Fruit fly (Drosophila melanogaster) whole organism, embryonic: ENCODE results near the gene scyl.
A peak's percentile ranks its signal among the peaks of the same experiment; 100 is the strongest.

Source experiments
- ATbp ChIP-seq: fragments of 200-800 bp; sonication (Bioruptor generic); optimal IDR thresholded peaks from 2 replicates; lab custom pipeline; 2017; ENCODE audit warnings: missing biosample characterization, mild to moderate bottlenecking, missing genetic modification characterization, missing genetic modification reagents
- Adf1 ChIP-seq: fragments of 200-800 bp; sonication (Bioruptor generic); IDR thresholded peaks from 2 replicates; pipeline ENCODE4 v1.3.6; 2022; ENCODE audit warnings: missing biosample characterization, missing genetic modification characterization
- Bgb ChIP-seq: fragments of 200-800 bp; sonication (Bioruptor generic); IDR thresholded peaks from 2 replicates; pipeline ENCODE4 v1.3.6; 2022; ENCODE audit warnings: missing biosample characterization, missing genetic modification characterization; ENCODE audit not compliant: partially characterized antibody
- Bteb2 ChIP-seq: fragments of 200-800 bp; sonication (Bioruptor generic); optimal IDR thresholded peaks from 2 replicates; lab custom pipeline; 2016; ENCODE audit warnings: missing biosample characterization, missing genetic modification characterization
- C15 ChIP-seq: fragments of 200-800 bp; sonication (Bioruptor generic); IDR thresholded peaks from 3 replicates; pipeline ENCODE4 v1.3.6; 2022; ENCODE audit warnings: missing biosample characterization, missing genetic modification characterization
- CG10267 ChIP-seq: fragments of 200-800 bp; sonication (Bioruptor generic); optimal IDR thresholded peaks from 2 replicates; lab custom pipeline; 2018; ENCODE audit warnings: missing biosample characterization, mild to moderate bottlenecking, missing genetic modification characterization, moderate library complexity
- CG10321 ChIP-seq: fragments of 200-800 bp; sonication (Bioruptor generic); IDR thresholded peaks from 2 replicates; pipeline ENCODE4 v1.3.6; 2022; ENCODE audit warnings: missing biosample characterization, missing genetic modification characterization
- CG10366 ChIP-seq: fragments of 200-800 bp; sonication (Bioruptor generic); IDR thresholded peaks from 2 replicates; pipeline ENCODE4 v1.3.6; 2022; ENCODE audit warnings: missing biosample characterization, missing genetic modification characterization
- CG11085 ChIP-seq: fragments of 200-800 bp; sonication (Bioruptor generic); IDR thresholded peaks from 2 replicates; pipeline ENCODE4 v1.3.6; 2022; ENCODE audit warnings: missing biosample characterization, missing genetic modification characterization
- CG14050 ChIP-seq: fragments of 200-800 bp; sonication (Bioruptor generic); IDR thresholded peaks from 3 replicates; pipeline ENCODE4 v1.3.6; 2022; ENCODE audit warnings: missing biosample characterization, missing genetic modification characterization
- CG16813 ChIP-seq: fragments of 200-800 bp; sonication (Bioruptor generic); IDR thresholded peaks from 3 replicates; pipeline ENCODE4 v1.3.6; 2022; ENCODE audit warnings: missing biosample characterization, missing genetic modification characterization; ENCODE audit not compliant: partially characterized antibody
- CG17361 ChIP-seq: fragments of 200-800 bp; sonication (Bioruptor generic); IDR thresholded peaks from 3 replicates; pipeline ENCODE4 v1.3.6; 2022; ENCODE audit warnings: missing biosample characterization, missing genetic modification characterization
- CG2129 ChIP-seq: fragments of 200-800 bp; sonication (Bioruptor generic); IDR thresholded peaks from 2 replicates; pipeline ENCODE4 v1.3.6; 2022; ENCODE audit warnings: missing biosample characterization, missing genetic modification characterization; ENCODE audit not compliant: partially characterized antibody
- CG2875 ChIP-seq: fragments of 200-800 bp; sonication (Bioruptor generic); optimal IDR thresholded peaks from 2 replicates; lab custom pipeline; 2017; ENCODE audit warnings: missing biosample characterization, mild to moderate bottlenecking, missing genetic modification characterization, missing genetic modification reagents
- CG30020 ChIP-seq: fragments of 200-800 bp; optimal IDR thresholded peaks from 2 replicates; lab custom pipeline; 2019; ENCODE audit warnings: missing biosample characterization, mild to moderate bottlenecking, missing genetic modification characterization, moderate library complexity
- CG31388 ChIP-seq: fragments of 200-800 bp; sonication (Bioruptor generic); optimal IDR thresholded peaks from 2 replicates; lab custom pipeline; 2016; ENCODE audit warnings: missing biosample characterization, missing genetic modification characterization
- CG32532 ChIP-seq: fragments of 200-800 bp; sonication (Bioruptor generic); IDR thresholded peaks from 2 replicates; pipeline ENCODE4 v1.3.6; 2022; ENCODE audit warnings: missing biosample characterization, missing genetic modification characterization
- CG32772 ChIP-seq: fragments of 200-800 bp; sonication (Bioruptor generic); IDR thresholded peaks from 2 replicates; pipeline ENCODE4 v1.3.6; 2022; ENCODE audit warnings: missing biosample characterization, missing genetic modification characterization
- CG3407 ChIP-seq: fragments of 200-800 bp; sonication (Bioruptor generic); optimal IDR thresholded peaks from 2 replicates; lab custom pipeline; 2018; ENCODE audit warnings: missing biosample characterization, mild to moderate bottlenecking, missing genetic modification characterization
- CG7357 ChIP-seq: fragments of 200-800 bp; sonication (Bioruptor generic); IDR thresholded peaks from 3 replicates; pipeline ENCODE4 v1.3.6; 2022; ENCODE audit warnings: missing biosample characterization, missing genetic modification characterization
- CG8281 ChIP-seq: fragments of 200-800 bp; sonication (Bioruptor generic); optimal IDR thresholded peaks from 2 replicates; lab custom pipeline; 2018; ENCODE audit warnings: missing biosample characterization, mild to moderate bottlenecking, missing genetic modification characterization, moderate library complexity
- CG8388 ChIP-seq: fragments of 200-800 bp; sonication (Bioruptor generic); optimal IDR thresholded peaks from 2 replicates; lab custom pipeline; 2019; ENCODE audit warnings: missing biosample characterization, mild to moderate bottlenecking, missing genetic modification characterization, moderate library complexity
- CG9437 ChIP-seq: fragments of 200-800 bp; sonication (Bioruptor generic); optimal IDR thresholded peaks from 2 replicates; lab custom pipeline; 2018; ENCODE audit warnings: missing biosample characterization, mild to moderate bottlenecking, missing genetic modification characterization
- Chrac-16 ChIP-seq: fragments of 200-800 bp; sonication (Bioruptor generic); optimal IDR thresholded peaks from 3 replicates; lab custom pipeline; 2016; ENCODE audit warnings: missing biosample characterization, missing genetic modification characterization
- Doc3 ChIP-seq: fragments of 200-800 bp; sonication (Bioruptor generic); IDR thresholded peaks from 3 replicates; pipeline ENCODE4 v1.3.6; 2022; ENCODE audit warnings: missing biosample characterization, missing genetic modification characterization; ENCODE audit not compliant: partially characterized antibody
- HLHmδ ChIP-seq: fragments of 200-800 bp; sonication (Bioruptor generic); optimal IDR thresholded peaks from 2 replicates; lab custom pipeline; 2018; ENCODE audit warnings: missing biosample characterization, mild to moderate bottlenecking, missing genetic modification characterization, moderate library complexity
- HmgZ ChIP-seq: fragments of 200-800 bp; sonication (Bioruptor generic); optimal IDR thresholded peaks from 2 replicates; lab custom pipeline; 2018; ENCODE audit warnings: missing biosample characterization, mild to moderate bottlenecking, missing genetic modification characterization
- Hmx ChIP-seq: fragments of 200-800 bp; sonication (Bioruptor generic); optimal IDR thresholded peaks from 2 replicates; lab custom pipeline; 2016; ENCODE audit warnings: missing biosample characterization, missing genetic modification characterization
- Poxn ChIP-seq: fragments of 200-800 bp; sonication (Bioruptor generic); IDR thresholded peaks from 2 replicates; pipeline ENCODE4 v1.3.6; 2022; ENCODE audit warnings: missing biosample characterization, missing genetic modification characterization
- Sin3A ChIP-seq: fragments of >200 bp; optimal IDR thresholded peaks from 2 replicates; lab custom pipeline; 2018
- Sox102F ChIP-seq: fragments of 200-800 bp; sonication (Bioruptor generic); optimal IDR thresholded peaks from 2 replicates; lab custom pipeline; 2018; ENCODE audit warnings: missing biosample characterization, mild to moderate bottlenecking, missing genetic modification characterization, moderate library complexity
- bcd ChIP-seq: fragments of 200-800 bp; sonication (Bioruptor generic); optimal IDR thresholded peaks from 2 replicates; lab custom pipeline; 2017; ENCODE audit warnings: missing biosample characterization, mild to moderate bottlenecking, missing genetic modification characterization
- chif ChIP-seq, 2 experiments: fragments of 200-800 bp; sonication (Bioruptor generic); optimal IDR thresholded peaks; 3 replicates each; lab custom pipeline; 2016; ENCODE audit warnings: missing biosample characterization in 2 of 2, missing genetic modification characterization in 2 of 2
- esg ChIP-seq: fragments of 200-800 bp; sonication (Bioruptor generic); conservative IDR thresholded peaks from 2 replicates; pipeline ENCODE4 v1.3.6; 2022; ENCODE audit warnings: missing biosample characterization, missing genetic modification characterization
- ewg ChIP-seq: fragments of 200-800 bp; sonication (Bioruptor generic); optimal IDR thresholded peaks from 3 replicates; lab custom pipeline; 2017; ENCODE audit warnings: mild to moderate bottlenecking, missing biosample characterization, missing genetic modification reagents, missing genetic modification characterization
- gro ChIP-seq: fragments of 200-800 bp; sonication (Bioruptor generic); optimal IDR thresholded peaks from 2 replicates; lab custom pipeline; 2016; ENCODE audit warnings: missing biosample characterization, missing genetic modification characterization
- hb ChIP-seq: fragments of 200-800 bp; sonication (Bioruptor generic); IDR thresholded peaks from 3 replicates; pipeline ENCODE4 v1.3.6; 2022; ENCODE audit warnings: missing biosample characterization, missing genetic modification characterization; ENCODE audit not compliant: partially characterized antibody
- lola ChIP-seq, 3 experiments: fragments of >200 bp in 2 of 3; fragments of 200-800 bp in 1 of 3; sonication (Bioruptor generic) in 1 of 3; optimal IDR thresholded peaks; 2 replicates each; lab custom pipeline; 2017 to 2019; ENCODE audit warnings: missing biosample characterization in 3 of 3, missing genetic modification characterization in 3 of 3, mild to moderate bottlenecking in 1 of 3, moderate library complexity in 1 of 3
- mam ChIP-seq: fragments of 200-800 bp; sonication (Bioruptor generic); optimal IDR thresholded peaks from 3 replicates; lab custom pipeline; 2016; ENCODE audit warnings: missing biosample characterization, missing genetic modification characterization
- nom ChIP-seq: fragments of 200-800 bp; sonication (Bioruptor generic); optimal IDR thresholded peaks from 2 replicates; lab custom pipeline; 2017; ENCODE audit warnings: missing biosample characterization, missing genetic modification characterization, mild to moderate bottlenecking, moderate library complexity, missing genetic modification reagents
- org-1 ChIP-seq: fragments of 200-800 bp; sonication (Bioruptor generic); optimal IDR thresholded peaks from 2 replicates; lab custom pipeline; 2017; ENCODE audit warnings: missing biosample characterization, missing genetic modification characterization
- otp ChIP-seq: fragments of 200-800 bp; sonication (Bioruptor generic); IDR thresholded peaks from 3 replicates; pipeline ENCODE4, ENCODE4 v1.3.6; 2022; ENCODE audit warnings: missing biosample characterization, missing genetic modification characterization
- phol ChIP-seq: fragments of 200-800 bp; sonication (Bioruptor generic); optimal IDR thresholded peaks from 3 replicates; lab custom pipeline; 2018; ENCODE audit warnings: missing biosample characterization, mild to moderate bottlenecking, missing genetic modification characterization, moderate library complexity
- salm ChIP-seq: fragments of 200-800 bp; sonication (Bioruptor generic); optimal IDR thresholded peaks from 2 replicates; lab custom pipeline; 2018; ENCODE audit warnings: missing biosample characterization, mild to moderate bottlenecking, missing genetic modification characterization
- scrt ChIP-seq: fragments of 200-800 bp; sonication (Bioruptor generic); optimal IDR thresholded peaks from 2 replicates; lab custom pipeline; 2018; ENCODE audit warnings: missing biosample characterization, mild to moderate bottlenecking, missing genetic modification characterization, moderate library complexity
- slou ChIP-seq: fragments of 200-800 bp; sonication (Bioruptor generic); optimal IDR thresholded peaks from 3 replicates; lab custom pipeline; 2016; ENCODE audit warnings: missing biosample characterization, missing genetic modification characterization
- toy ChIP-seq: fragments of 200-800 bp; sonication (Bioruptor generic); IDR thresholded peaks from 2 replicates; pipeline ENCODE4 v1.3.6; 2022; ENCODE audit warnings: missing biosample characterization, missing genetic modification characterization
- ttk ChIP-seq: fragments of 200-800 bp; sonication (Bioruptor generic); IDR thresholded peaks from 2 replicates; pipeline ENCODE4 v2.1.2; 2022; ENCODE audit warnings: missing biosample characterization, missing genetic modification characterization

The scyl gene

dm6 chr3L:11251721-11252423 is at the start of gene scyl (continued):
- TF ChIP-seq CG2129 (GFP tag; lab: Robert Waterston, UW) (no peak), hb (GFP tag; lab: Robert Waterston, UW) (no peak), CG2875 (peak; percentile 59), CG8388 (GFP tag; lab: Kevin White, UChicago) (peak; percentile 34), CG31388 (GFP tag; lab: Kevin White, UChicago) (no peak), otp (GFP tag; lab: Robert Waterston, UW) (peak; percentile 91), C15 (GFP tag; lab: Robert Waterston, UW) (peak; percentile 53; the same call in 1 of the 3 replicates), esg (GFP tag; lab: Robert Waterston, UW) (no peak), CG32772 (peak; percentile 12; the same call in 1 of the 2 replicates), Adf1 (GFP tag; lab: Robert Waterston, UW) (peak; percentile 80), ttk (GFP tag; lab: Robert Waterston, UW) (no peak), mam (GFP tag; lab: Kevin White, UChicago) (peak; percentile 50), Doc3 (GFP tag; lab: Robert Waterston, UW) (no peak), CG9437 (GFP tag; lab: Kevin White, UChicago) (no peak), CG16813 (GFP tag; lab: Robert Waterston, UW) (no peak; the same call in 2 of the 3 replicates), ATbp (peak; percentile 5), org-1 (GFP tag; lab: Kevin White, UChicago) (peak; percentile 33), Poxn (GFP tag; lab: Robert Waterston, UW) (no peak), CG8281 (tag; lab: Kevin White, UChicago) (no peak), salm (peak; percentile 50), CG7357 (GFP tag; lab: Robert Waterston, UW) (no peak), Sin3A (lab: Kevin White, UChicago) (no peak), Chrac-16 (GFP tag; lab: Kevin White, UChicago) (peak; percentile 19), CG17361 (GFP tag; lab: Robert Waterston, UW) (no peak), HmgZ (tag; lab: Kevin White, UChicago) (peak; percentile 69), gro (peak; percentile 77), scrt (peak; percentile 56), CG10321 (GFP tag; lab: Robert Waterston, UW) (peak; percentile 66; the same call in 1 of the 2 replicates), CG30020 (tag; lab: Kevin White, UChicago) (no peak), Sox102F (GFP tag; lab: Kevin White, UChicago) (no peak), phol (tag; lab: Kevin White, UChicago) (no peak), Hmx (GFP tag; lab: Kevin White, UChicago) (no peak), slou (no peak), CG10267 (tag; lab: Kevin White, UChicago) (peak; percentile 20), chif (GFP tag; optimal IDR thresholded peaks at IDR 0.05; lab: Kevin White, UChicago) (peak; percentile 18 to 52), HLHmδ (peak; percentile 75), ewg (GFP tag; lab: Kevin White, UChicago) (peak; percentile 94), CG11085 (GFP tag; lab: Robert Waterston, UW) (no peak), CG3407 (peak; percentile 72), toy (GFP tag; lab: Robert Waterston, UW) (no peak; the same call in 1 of the 2 replicates), Bteb2 (GFP tag; lab: Kevin White, UChicago) (no peak), CG32532 (GFP tag; lab: Robert Waterston, UW) (peak; percentile 84), CG10366 (GFP tag; lab: Robert Waterston, UW) (peak; percentile 51), CG14050 (peak; percentile 36; the same call in 2 of the 3 replicates), Bgb (GFP tag; lab: Robert Waterston, UW) (peak; percentile 81), lola (GFP tag; optimal IDR thresholded peaks at IDR 0.05; lab: Kevin White, UChicago) (no peak), bcd (GFP tag; lab: Kevin White, UChicago) (peak; percentile 13), nom (GFP tag; lab: Kevin White, UChicago) (peak; percentile 92)
